Fruit fly (Drosophila melanogaster) whole organism, adult: ENCODE results near the gene CG15483.
A peak's percentile ranks its signal among the peaks of the same experiment; 100 is the strongest.

Experiments
- CG11617 ChIP-seq: fragments of 200-800 bp; sonication (Bioruptor generic); optimal IDR thresholded peaks from 2 replicates; lab custom pipeline; 2017; ENCODE audit warnings: mild to moderate bottlenecking, missing biosample characterization, missing genetic modification reagents, missing genetic modification characterization
- CG12768 ChIP-seq: fragments of 200-800 bp; sonication (Bioruptor generic); optimal IDR thresholded peaks from 2 replicates; lab custom pipeline; 2017; ENCODE audit warnings: missing biosample characterization, missing genetic modification characterization, mild to moderate bottlenecking, moderate library complexity, missing genetic modification reagents
- CG14711 ChIP-seq: fragments of 200-800 bp; sonication (Bioruptor generic); optimal IDR thresholded peaks from 2 replicates; lab custom pipeline; 2018; ENCODE audit warnings: missing biosample characterization, mild to moderate bottlenecking, missing genetic modification characterization, moderate library complexity
- CG1620 ChIP-seq: fragments of 200-800 bp; sonication (Bioruptor generic); optimal IDR thresholded peaks from 2 replicates; lab custom pipeline; 2016; ENCODE audit warnings: missing biosample characterization, missing genetic modification characterization
- CG33017 ChIP-seq: fragments of 200-800 bp; sonication (Bioruptor generic); optimal IDR thresholded peaks from 2 replicates; lab custom pipeline; 2018; ENCODE audit warnings: missing biosample characterization, mild to moderate bottlenecking, missing genetic modification characterization, moderate library complexity
- CG5204 ChIP-seq: fragments of 200-800 bp; sonication (Bioruptor generic); optimal IDR thresholded peaks from 2 replicates; lab custom pipeline; 2016; ENCODE audit warnings: missing biosample characterization, missing genetic modification characterization
- CG7045 ChIP-seq: fragments of 200-800 bp; sonication (Bioruptor generic); optimal IDR thresholded peaks from 2 replicates; lab custom pipeline; 2017; ENCODE audit warnings: missing biosample characterization, mild to moderate bottlenecking, missing genetic modification characterization
- CG7101 ChIP-seq: fragments of 200-800 bp; sonication (Bioruptor generic); optimal IDR thresholded peaks from 2 replicates; lab custom pipeline; 2018; ENCODE audit warnings: missing biosample characterization, mild to moderate bottlenecking, missing genetic modification characterization, moderate library complexity
- Clk ChIP-seq: fragments of 200-800 bp; sonication (Bioruptor generic); optimal IDR thresholded peaks from 2 replicates; lab custom pipeline; 2017; ENCODE audit warnings: missing biosample characterization, missing genetic modification characterization
- Crg-1 ChIP-seq: fragments of 200-800 bp; sonication (Bioruptor generic); optimal IDR thresholded peaks from 2 replicates; lab custom pipeline; 2016; ENCODE audit warnings: missing biosample characterization, missing genetic modification characterization
- Hr96 ChIP-seq: fragments of 200-800 bp; sonication (Bioruptor generic); optimal IDR thresholded peaks from 2 replicates; lab custom pipeline; 2016; ENCODE audit warnings: missing biosample characterization, missing genetic modification characterization
- Mnt ChIP-seq: fragments of 200-800 bp; sonication (Bioruptor generic); optimal IDR thresholded peaks from 2 replicates; lab custom pipeline; 2016; ENCODE audit warnings: missing biosample characterization, mild to moderate bottlenecking, missing genetic modification characterization
- bab1 ChIP-seq: fragments of 200-800 bp; sonication (Bioruptor generic); optimal IDR thresholded peaks from 3 replicates; lab custom pipeline; 2019; ENCODE audit warnings: missing biosample characterization, mild to moderate bottlenecking, missing genetic modification characterization, moderate library complexity
- cic ChIP-seq: fragments of 200-800 bp; sonication (Bioruptor generic); optimal IDR thresholded peaks from 2 replicates; lab custom pipeline; 2017; ENCODE audit warnings: missing biosample characterization, mild to moderate bottlenecking, missing genetic modification characterization, moderate library complexity
- cnc ChIP-seq, 2 experiments: fragments of >200 bp; optimal IDR thresholded peaks; 2 replicates each; lab custom pipeline; 2017
- kay ChIP-seq: fragments of 200-800 bp; sonication (Bioruptor generic); peaks from one replicate; lab custom pipeline; 2016; ENCODE audit warnings: missing biosample characterization, missing genetic modification characterization, borderline replicate concordance
- ovo ChIP-seq: fragments of 200-800 bp; sonication (Bioruptor generic); optimal IDR thresholded peaks from 2 replicates; lab custom pipeline; 2016; ENCODE audit warnings: missing biosample characterization, missing genetic modification characterization
- pad ChIP-seq: fragments of 200-800 bp; sonication (Bioruptor generic); optimal IDR thresholded peaks from 3 replicates; lab custom pipeline; 2017; ENCODE audit warnings: missing biosample characterization, missing genetic modification characterization, mild to moderate bottlenecking, moderate library complexity, missing genetic modification reagents
- tj ChIP-seq: fragments of 200-800 bp; sonication (Bioruptor generic); optimal IDR thresholded peaks from 3 replicates; lab custom pipeline; 2017; ENCODE audit warnings: missing biosample characterization, mild to moderate bottlenecking, missing genetic modification characterization, moderate library complexity
- toe ChIP-seq: fragments of 200-800 bp; sonication (Bioruptor generic); optimal IDR thresholded peaks from 2 replicates; lab custom pipeline; 2016; ENCODE audit warnings: missing biosample characterization, missing genetic modification characterization

Gene CG15483

dm6 chr2L:12761740-12762139 is at the start of gene CG15483:
TSS of gene CG15483 (minus strand) at chr2L:12761840.
- TF ChIP-seq Crg-1 (GFP tag; lab: Kevin White, UChicago) (no peak), Hr96 (GFP tag; lab: Kevin White, UChicago) (no peak), CG12768 (no peak), CG7045 (GFP tag; lab: Kevin White, UChicago) (no peak), toe (no peak), CG7101 (tag; lab: Kevin White, UChicago) (no peak), cic (GFP tag; lab: Kevin White, UChicago) (no peak), Clk (no peak), Mnt (GFP tag; lab: Kevin White, UChicago) (no peak), CG33017 (no peak), CG14711 (tag; lab: Kevin White, UChicago) (no peak), CG1620 (no peak)

- TF ChIP-seq CG11617 (GFP tag; lab: Kevin White, UChicago): no peak
- TF ChIP-seq Hr96 (GFP tag; lab: Kevin White, UChicago): no peak
- no peak for TF ChIP-seq toe
Observed at dm6 chr2L:12803461-12803860, 41.8 kb upstream of the CG15483 start.

- TF ChIP-seq cic (GFP tag; lab: Kevin White, UChicago) (no peak), CG7045 (GFP tag; lab: Kevin White, UChicago) (no peak), Crg-1 (GFP tag; lab: Kevin White, UChicago) (no peak), kay (GFP tag; lab: Kevin White, UChicago) (no peak), CG14711 (tag; lab: Kevin White, UChicago) (no peak), CG11617 (GFP tag; lab: Kevin White, UChicago) (no peak), toe (no peak), CG1620 (no peak), Clk (no peak), CG5204 (no peak), Mnt (GFP tag; lab: Kevin White, UChicago) (no peak), CG7101 (tag; lab: Kevin White, UChicago) (no peak), pad (GFP tag; lab: Kevin White, UChicago) (no peak)
Observed at dm6 chr2L:12780624-12781023, 19.0 kb upstream of the CG15483 start.

- TF ChIP-seq toe: no peak
- TF ChIP-seq kay (GFP tag; lab: Kevin White, UChicago): no peak
- no peak for TF ChIP-seq CG1620
- no peak for TF ChIP-seq CG11617 (GFP tag; lab: Kevin White, UChicago)
- no peak for TF ChIP-seq tj (GFP tag; lab: Kevin White, UChicago)
- TF ChIP-seq CG14711 (tag; lab: Kevin White, UChicago): no peak
- TF ChIP-seq cnc (optimal IDR thresholded peaks at IDR 0.05; lab: Kevin White, UChicago): no peak
- TF ChIP-seq bab1: no peak
- no peak for TF ChIP-seq CG33017
- TF ChIP-seq Clk: no peak
- TF ChIP-seq pad (GFP tag; lab: Kevin White, UChicago): no peak
- TF ChIP-seq CG5204: no peak
- TF ChIP-seq cic (GFP tag; lab: Kevin White, UChicago): no peak
Observed at dm6 chr2L:12771812-12772211, 10.2 kb upstream of the CG15483 start.

dm6 chr2L:12756417-12756816 is 5.2 kb downstream of the CG15483 start:
- TF ChIP-seq toe: peak; percentile 7
- no peak for TF ChIP-seq CG33017

- TF ChIP-seq CG12768 (no peak), tj (GFP tag; lab: Kevin White, UChicago) (no peak), CG7045 (GFP tag; lab: Kevin White, UChicago) (no peak), kay (GFP tag; lab: Kevin White, UChicago) (no peak), cic (GFP tag; lab: Kevin White, UChicago) (no peak), CG5204 (no peak), CG1620 (no peak), CG14711 (tag; lab: Kevin White, UChicago) (no peak), Crg-1 (GFP tag; lab: Kevin White, UChicago) (no peak), Hr96 (GFP tag; lab: Kevin White, UChicago) (no peak), toe (no peak), bab1 (no peak), cnc (optimal IDR thresholded peaks at IDR 0.05; lab: Kevin White, UChicago) (no peak), Mnt (GFP tag; lab: Kevin White, UChicago) (no peak), Clk (no peak), ovo (GFP tag; lab: Kevin White, UChicago) (no peak), CG7101 (tag; lab: Kevin White, UChicago) (no peak), CG33017 (no peak)
Observed at dm6 chr2L:12750060-12750459, 11.6 kb downstream of the CG15483 start.

- TF ChIP-seq ovo (GFP tag; lab: Kevin White, UChicago): peak; percentile 84
- peak; percentile 91 for TF ChIP-seq Hr96 (GFP tag; lab: Kevin White, UChicago)
- TF ChIP-seq cic (GFP tag; lab: Kevin White, UChicago): no peak
- TF ChIP-seq CG11617 (GFP tag; lab: Kevin White, UChicago): peak; percentile 92
- peak; percentile 94 for TF ChIP-seq CG5204
- peak; percentile 82 for TF ChIP-seq Crg-1 (GFP tag; lab: Kevin White, UChicago)
- TF ChIP-seq bab1: peak; percentile 94
- peak; percentile 92 for TF ChIP-seq CG1620
- no peak for TF ChIP-seq kay (GFP tag; lab: Kevin White, UChicago)
- TF ChIP-seq CG7101 (tag; lab: Kevin White, UChicago): peak; percentile 91
- peak; percentile 97 for TF ChIP-seq CG7045 (GFP tag; lab: Kevin White, UChicago)
- TF ChIP-seq Clk: peak; percentile 94
- peak; percentile 95 for TF ChIP-seq CG12768
- TF ChIP-seq toe: peak; percentile 96
- TF ChIP-seq Mnt (GFP tag; lab: Kevin White, UChicago): peak; percentile 55
- TF ChIP-seq pad (GFP tag; lab: Kevin White, UChicago): peak; percentile 87
- peak; percentile 90 for TF ChIP-seq CG33017
- peak; percentile 85 for TF ChIP-seq CG14711 (tag; lab: Kevin White, UChicago)
- no peak for TF ChIP-seq cnc (optimal IDR thresholded peaks at IDR 0.05; lab: Kevin White, UChicago)
- TF ChIP-seq tj (GFP tag; lab: Kevin White, UChicago): peak; percentile 73
Observed at dm6 chr2L:12721794-12722315, 39.8 kb downstream of the CG15483 start, which contains the start of gene Pih1D1. TSS of gene Pih1D1 (minus strand) at chr2L:12721843.
